Fruit fly (Drosophila melanogaster) whole organism, prepupa: ENCODE measurements around the gene CG13392.

Experiments used
- Blimp-1 ChIP-seq: fragments of 200-800 bp; sonication (Bioruptor generic); optimal IDR thresholded peaks from 3 replicates; lab custom pipeline; 2017; ENCODE audit warnings: missing biosample characterization, missing genetic modification characterization, mild to moderate bottlenecking, moderate library complexity, missing genetic modification reagents
- CG10669 ChIP-seq: fragments of 200-800 bp; sonication (Bioruptor generic); optimal IDR thresholded peaks from 3 replicates; lab custom pipeline; 2018; ENCODE audit warnings: missing biosample characterization, mild to moderate bottlenecking, missing genetic modification characterization, moderate library complexity
- CG11902 ChIP-seq: fragments of 200-800 bp; sonication (Bioruptor generic); optimal IDR thresholded peaks from 3 replicates; lab custom pipeline; 2016; ENCODE audit warnings: missing biosample characterization, missing genetic modification characterization
- CG15336 ChIP-seq: fragments of 200-800 bp; sonication (Bioruptor generic); IDR thresholded peaks from 2 replicates; pipeline ENCODE4 v1.3.6; 2022; ENCODE audit warnings: missing biosample characterization, missing genetic modification characterization
- CG16779 ChIP-seq: fragments of 200-800 bp; sonication (Bioruptor generic); optimal IDR thresholded peaks from 3 replicates; lab custom pipeline; 2017; ENCODE audit warnings: missing biosample characterization, mild to moderate bottlenecking, missing genetic modification characterization
- CG31627 ChIP-seq: fragments of 200-800 bp; sonication (Bioruptor generic); optimal IDR thresholded peaks from 3 replicates; lab custom pipeline; 2016; ENCODE audit warnings: missing biosample characterization, missing genetic modification characterization
- CG34406 ChIP-seq: fragments of 200-800 bp; sonication (Bioruptor generic); optimal IDR thresholded peaks from 3 replicates; lab custom pipeline; 2016; ENCODE audit warnings: missing biosample characterization, missing genetic modification characterization
- CG6163 ChIP-seq: fragments of 200-800 bp; sonication (Bioruptor generic); IDR thresholded peaks from 3 replicates; pipeline ENCODE4 v1.3.6; 2022; ENCODE audit warnings: missing biosample characterization, missing genetic modification characterization
- CG6276 ChIP-seq: fragments of 200-800 bp; sonication (Bioruptor generic); optimal IDR thresholded peaks from 2 replicates; lab custom pipeline; 2017; ENCODE audit warnings: missing biosample characterization, mild to moderate bottlenecking, missing genetic modification characterization
- CG6808 ChIP-seq: fragments of 200-800 bp; sonication (Bioruptor generic); optimal IDR thresholded peaks from 3 replicates; lab custom pipeline; 2017; ENCODE audit warnings: missing biosample characterization, missing genetic modification characterization, mild to moderate bottlenecking, moderate library complexity, missing genetic modification reagents
- CG7368 ChIP-seq: fragments of 200-800 bp; sonication (Bioruptor generic); optimal IDR thresholded peaks from 3 replicates; lab custom pipeline; 2016; ENCODE audit warnings: missing biosample characterization, missing genetic modification characterization
- CG8632 ChIP-seq: fragments of 200-800 bp; sonication (Bioruptor generic); optimal IDR thresholded peaks from 3 replicates; lab custom pipeline; 2016; ENCODE audit warnings: missing biosample characterization, missing genetic modification characterization
- CG9139 ChIP-seq: fragments of 200-800 bp; sonication (Bioruptor generic); optimal IDR thresholded peaks from 3 replicates; lab custom pipeline; 2017; ENCODE audit warnings: missing biosample characterization, mild to moderate bottlenecking, missing genetic modification characterization
- Eip78C ChIP-seq: fragments of 200-800 bp; sonication (Bioruptor generic); peaks from one replicate; lab custom pipeline; 2016; ENCODE audit warnings: missing biosample characterization, missing genetic modification characterization
- Eip93F ChIP-seq: fragments of 200-800 bp; sonication (Bioruptor generic); optimal IDR thresholded peaks from 2 replicates; lab custom pipeline; 2016; ENCODE audit warnings: missing biosample characterization, mild to moderate bottlenecking, missing genetic modification characterization
- Gug ChIP-seq: fragments of 200-800 bp; sonication (Bioruptor generic); IDR thresholded peaks from 2 replicates; pipeline ENCODE4 v1.3.6; 2022; ENCODE audit warnings: missing biosample characterization, missing genetic modification characterization
- Hr38 ChIP-seq: sonication (Bioruptor generic); optimal IDR thresholded peaks from 2 replicates; lab custom pipeline; 2016; ENCODE audit warnings: missing biosample characterization, missing genetic modification characterization
- Hr4 ChIP-seq: fragments of 200-800 bp; sonication (Bioruptor generic); optimal IDR thresholded peaks from 3 replicates; lab custom pipeline; 2016; ENCODE audit warnings: missing biosample characterization, missing genetic modification characterization
- Lpt ChIP-seq: fragments of 200-800 bp; sonication (Bioruptor generic); optimal IDR thresholded peaks from 3 replicates; lab custom pipeline; 2016; ENCODE audit warnings: missing biosample characterization, missing genetic modification characterization
- Met ChIP-seq: fragments of 200-800 bp; sonication (Bioruptor generic); optimal IDR thresholded peaks from 3 replicates; lab custom pipeline; 2016; ENCODE audit warnings: missing biosample characterization, missing genetic modification characterization
- OdsH ChIP-seq: fragments of 200-800 bp; sonication (Bioruptor generic); optimal IDR thresholded peaks from 3 replicates; lab custom pipeline; 2016; ENCODE audit warnings: missing biosample characterization, missing genetic modification characterization
- Smox ChIP-seq: fragments of 200-800 bp; sonication (Bioruptor generic); optimal IDR thresholded peaks from 3 replicates; lab custom pipeline; 2016; ENCODE audit warnings: missing biosample characterization, missing genetic modification characterization
- Sox102F ChIP-seq: fragments of 200-800 bp; sonication (Bioruptor generic); optimal IDR thresholded peaks from 2 replicates; lab custom pipeline; 2016; ENCODE audit warnings: missing biosample characterization, mild to moderate bottlenecking, missing genetic modification characterization
- Sox14 ChIP-seq: fragments of 200-800 bp; sonication (Bioruptor generic); optimal IDR thresholded peaks from 3 replicates; lab custom pipeline; 2016; ENCODE audit warnings: missing biosample characterization, missing genetic modification characterization
- Sox15 ChIP-seq: fragments of 200-800 bp; sonication (Bioruptor generic); optimal IDR thresholded peaks from 3 replicates; lab custom pipeline; 2016; ENCODE audit warnings: missing biosample characterization, missing genetic modification characterization
- acj6 ChIP-seq: fragments of 200-800 bp; sonication (Bioruptor generic); optimal IDR thresholded peaks from 3 replicates; lab custom pipeline; 2016; ENCODE audit warnings: missing biosample characterization, missing genetic modification characterization
- cyc ChIP-seq: fragments of 200-800 bp; sonication (Bioruptor generic); optimal IDR thresholded peaks from 3 replicates; lab custom pipeline; 2016; ENCODE audit warnings: missing biosample characterization, missing genetic modification characterization
- dac ChIP-seq: fragments of 200-800 bp; sonication (Bioruptor generic); optimal IDR thresholded peaks from 2 replicates; lab custom pipeline; 2017; ENCODE audit warnings: missing biosample characterization, mild to moderate bottlenecking, missing genetic modification characterization
- dsx ChIP-seq: fragments of 200-800 bp; optimal IDR thresholded peaks from 3 replicates; lab custom pipeline; 2019; ENCODE audit warnings: missing biosample characterization, mild to moderate bottlenecking, missing genetic modification characterization, moderate library complexity; ENCODE audit not compliant: poor library complexity, severe bottlenecking
- eg ChIP-seq: fragments of 200-800 bp; sonication (Bioruptor generic); IDR thresholded peaks from 3 replicates; pipeline ENCODE4 v1.3.6; 2022; ENCODE audit warnings: missing biosample characterization, missing genetic modification characterization
- fd85E ChIP-seq: fragments of 200-800 bp; sonication (Bioruptor generic); optimal IDR thresholded peaks from 3 replicates; lab custom pipeline; 2016; ENCODE audit warnings: missing biosample characterization, missing genetic modification characterization
- fkh ChIP-seq: fragments of 200-800 bp; sonication (Bioruptor generic); optimal IDR thresholded peaks from 3 replicates; lab custom pipeline; 2017; ENCODE audit warnings: missing biosample characterization, mild to moderate bottlenecking, missing genetic modification characterization, moderate library complexity
- net ChIP-seq: fragments of 200-800 bp; sonication (Bioruptor generic); optimal IDR thresholded peaks from 3 replicates; lab custom pipeline; 2016; ENCODE audit warnings: missing biosample characterization, missing genetic modification characterization
- spab ChIP-seq: fragments of 200-800 bp; sonication (Bioruptor generic); optimal IDR thresholded peaks from 2 replicates; lab custom pipeline; 2017; ENCODE audit warnings: missing biosample characterization, mild to moderate bottlenecking, missing genetic modification characterization, missing genetic modification reagents
- ss ChIP-seq, 2 experiments: fragments of 200-800 bp; sonication (Bioruptor generic); optimal IDR thresholded peaks; 2 replicates in 1 of 2; 3 replicates in 1 of 2; lab custom pipeline; 2017 to 2018; ENCODE audit warnings: mild to moderate bottlenecking in 2 of 2, missing biosample characterization in 2 of 2, missing genetic modification characterization in 2 of 2, moderate library complexity in 1 of 2
- svp ChIP-seq: fragments of 200-800 bp; sonication (Bioruptor generic); peaks from one replicate; lab custom pipeline; 2016; ENCODE audit warnings: missing biosample characterization, missing genetic modification characterization
- topi ChIP-seq: fragments of 200-800 bp; sonication (Bioruptor generic); optimal IDR thresholded peaks from 3 replicates; lab custom pipeline; 2016; ENCODE audit warnings: missing biosample characterization, missing genetic modification characterization
- vri ChIP-seq: fragments of 200-800 bp; sonication (Bioruptor generic); optimal IDR thresholded peaks from 3 replicates; lab custom pipeline; 2016; ENCODE audit warnings: missing biosample characterization, mild to moderate bottlenecking, missing genetic modification characterization

CG13392 gene

DNA sequence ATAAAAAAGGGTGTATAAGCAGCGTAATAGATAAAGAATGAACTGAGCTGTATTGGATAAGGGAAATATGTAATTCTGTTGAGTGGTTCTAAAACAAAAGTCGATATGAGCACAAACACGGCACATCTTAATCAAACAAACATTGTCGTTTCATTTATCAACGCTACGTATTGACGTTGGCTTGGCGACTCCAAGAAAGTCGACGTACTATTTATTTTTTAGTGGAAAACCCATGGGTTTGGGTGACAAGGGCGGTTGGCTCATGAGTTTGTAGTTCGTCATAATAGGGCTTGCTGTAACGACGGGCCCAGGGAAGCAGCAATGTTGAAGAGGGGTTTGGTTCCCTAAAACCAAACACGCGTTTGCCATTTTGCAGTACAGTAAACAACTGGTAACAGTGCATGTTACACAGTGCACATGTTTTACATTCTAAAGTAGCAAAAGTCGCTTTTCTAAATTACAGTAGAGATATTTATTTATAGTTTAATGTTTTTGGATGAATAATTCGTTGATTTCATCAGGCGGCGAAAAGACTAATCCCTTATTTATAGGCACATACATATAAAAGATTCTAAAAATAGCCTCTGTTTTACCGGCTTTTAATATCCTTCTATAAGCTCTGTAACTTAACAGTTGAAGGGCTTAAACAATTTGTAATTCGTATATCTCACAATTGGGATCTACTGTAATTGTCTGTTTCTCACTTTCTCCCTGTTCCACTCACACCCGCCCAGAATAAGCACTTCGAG is 21.2 kb downstream of the CG13392 start (continued):
- no peak for TF ChIP-seq CG9139 (GFP tag; lab: Kevin White, UChicago)
- TF ChIP-seq Sox102F: peak; percentile 66
- TF ChIP-seq CG11902 (GFP tag; lab: Kevin White, UChicago): peak; percentile 20
- TF ChIP-seq OdsH (GFP tag; lab: Kevin White, UChicago): peak; percentile 69
- peak; percentile 54 for TF ChIP-seq CG6808 (GFP tag; lab: Kevin White, UChicago)
- TF ChIP-seq fd85E (GFP tag; lab: Kevin White, UChicago): peak; percentile 17
- TF ChIP-seq Smox: peak; percentile 61
- TF ChIP-seq Eip93F: no peak
- TF ChIP-seq CG16779 (tag; lab: Kevin White, UChicago): no peak
- peak; percentile 80 for TF ChIP-seq Hr4 (GFP tag; lab: Kevin White, UChicago)
- TF ChIP-seq CG34406 (GFP tag; lab: Kevin White, UChicago): peak; percentile 46
- no peak for TF ChIP-seq Hr38
- TF ChIP-seq Eip78C (GFP tag; lab: Kevin White, UChicago): peak; percentile 91
- peak; percentile 50 for TF ChIP-seq Sox14
- 0 out of 2 replicates have a peak, but pooled peaks have one; percentile 25 for TF ChIP-seq Gug (GFP tag; lab: Robert Waterston, UW)
- TF ChIP-seq Sox15 (GFP tag; lab: Kevin White, UChicago): peak; percentile 40
- TF ChIP-seq Lpt (GFP tag; lab: Kevin White, UChicago): no peak
- TF ChIP-seq vri (GFP tag; lab: Kevin White, UChicago): no peak
- peak; percentile 63 for TF ChIP-seq CG15336 (GFP tag; lab: Robert Waterston, UW)

dm6 chr2L:8355419-8355818 is 27.2 kb downstream of the CG13392 start:
- no peak for TF ChIP-seq svp
- TF ChIP-seq Blimp-1 (GFP tag; lab: Kevin White, UChicago): no peak
- TF ChIP-seq spab (GFP tag; lab: Kevin White, UChicago): no peak
- no peak for TF ChIP-seq CG6163 (GFP tag; lab: Robert Waterston, UW)
- TF ChIP-seq net (GFP tag; lab: Kevin White, UChicago): no peak
- no peak for TF ChIP-seq fkh (GFP tag; lab: Kevin White, UChicago)
- no peak for TF ChIP-seq Gug (GFP tag; lab: Robert Waterston, UW)
- no peak for TF ChIP-seq eg (GFP tag; lab: Robert Waterston, UW)
- no peak for TF ChIP-seq fd85E (GFP tag; lab: Kevin White, UChicago)
- no peak for TF ChIP-seq Smox
- no peak for TF ChIP-seq CG10669 (GFP tag; lab: Kevin White, UChicago)
- no peak for TF ChIP-seq dac
- no peak for TF ChIP-seq CG31627 (GFP tag; lab: Kevin White, UChicago)
- no peak for TF ChIP-seq CG7368 (GFP tag; lab: Kevin White, UChicago)
- TF ChIP-seq dsx (GFP tag; lab: Kevin White, UChicago): no peak
- no peak for TF ChIP-seq CG6276 (GFP tag; lab: Kevin White, UChicago)
- TF ChIP-seq Hr38: no peak
- no peak for TF ChIP-seq CG8632 (GFP tag; lab: Kevin White, UChicago)
- TF ChIP-seq Hr4 (GFP tag; lab: Kevin White, UChicago): no peak

dm6 chr2L:8351864-8352263 is 30.7 kb downstream of the CG13392 start, which contains the start of gene Mur29B:
Gene Mur29B (plus strand): TSS chr2L:8352187.
- no peak for TF ChIP-seq fd85E (GFP tag; lab: Kevin White, UChicago)
- peak; percentile 50 for TF ChIP-seq vri (GFP tag; lab: Kevin White, UChicago)

- peak; percentile 26 for TF ChIP-seq topi (GFP tag; lab: Kevin White, UChicago)
- peak; percentile 31 for TF ChIP-seq Met (GFP tag; lab: Kevin White, UChicago)
- no peak for TF ChIP-seq eg (GFP tag; lab: Robert Waterston, UW)
- peak; percentile 21 for TF ChIP-seq cyc (GFP tag; lab: Kevin White, UChicago)
- no peak for TF ChIP-seq acj6
- no peak for TF ChIP-seq CG34406 (GFP tag; lab: Kevin White, UChicago)
- TF ChIP-seq ss (GFP tag; optimal IDR thresholded peaks at IDR 0.05; lab: Kevin White, UChicago): no peak
- TF ChIP-seq vri (GFP tag; lab: Kevin White, UChicago): no peak
- TF ChIP-seq Hr38: no peak
- peak; percentile 51 for TF ChIP-seq svp
These were observed 31.3 kb downstream of the CG13392 start for dm6 chr2L:8351333-8351732.
